Fruit fly (Drosophila melanogaster): ENCODE data around the gene CG44090.

Gene CG44090

DNA sequence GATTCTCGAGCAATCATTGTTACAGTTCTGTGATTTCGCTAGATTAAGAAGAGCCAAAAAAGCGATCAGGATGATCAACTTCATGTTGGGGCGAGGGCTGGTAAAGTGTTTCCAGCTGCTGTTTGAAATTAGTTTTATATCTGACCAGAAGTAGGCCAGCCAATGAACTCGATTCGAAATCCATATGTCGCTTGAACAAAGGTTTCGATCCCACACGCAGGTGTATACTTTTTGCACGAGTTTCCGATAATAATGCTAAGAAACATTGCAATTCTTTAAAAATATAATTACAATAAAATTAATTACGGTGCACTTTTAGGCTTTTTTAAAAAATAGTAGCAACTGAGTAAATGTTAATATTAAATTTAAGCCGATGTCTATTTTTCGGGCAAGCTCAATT, 30.6 kb downstream of the CG44090 start, which contains the start of gene CG34280:
Gene CG34280 (minus strand): TSS at position 101 of the 400 bp plus-strand sequence.
- TF ChIP-seq Dll (optimal IDR thresholded peaks at IDR 0.05) (no peak), EcR (GFP tag; optimal IDR thresholded peaks at IDR 0.05) (no peak), CG8478 (optimal IDR thresholded peaks at IDR 0.05) (no peak), usp (GFP tag; optimal IDR thresholded peaks at IDR 0.05) (no peak), pan (optimal IDR thresholded peaks at IDR 0.05) (no peak), psq (optimal IDR thresholded peaks at IDR 0.05) (no peak)

DNA sequence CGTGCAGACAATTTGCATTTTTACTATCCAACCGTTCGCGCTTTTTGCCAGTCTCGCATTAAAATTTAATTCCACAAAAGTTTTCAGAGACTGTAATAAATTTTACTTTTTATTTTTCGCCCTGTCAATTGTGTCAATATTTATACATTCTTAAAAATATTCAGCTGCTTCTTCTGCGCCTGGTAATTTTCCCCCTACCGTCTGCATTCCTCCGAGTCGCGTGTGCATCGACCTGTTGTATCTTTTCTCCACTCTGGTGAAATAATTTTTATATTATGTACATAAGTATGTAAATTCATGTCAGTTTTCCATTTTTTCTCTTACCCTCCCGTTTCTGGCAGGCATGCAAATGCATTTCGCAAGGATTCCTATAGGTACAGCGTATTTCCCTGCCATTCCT, 31.0 kb downstream of the CG44090 start, which contains the start of gene CG34279:
Gene CG34279 (minus strand): TSS at position 101 of the 400 bp plus-strand sequence.
- no peak for TF ChIP-seq EcR (GFP tag; optimal IDR thresholded peaks at IDR 0.05)
- TF ChIP-seq psq (optimal IDR thresholded peaks at IDR 0.05), result no peak
- TF ChIP-seq pan (optimal IDR thresholded peaks at IDR 0.05), result no peak
- TF ChIP-seq CG8478 (optimal IDR thresholded peaks at IDR 0.05), result no peak
- TF ChIP-seq Dll (optimal IDR thresholded peaks at IDR 0.05), result no peak
- TF ChIP-seq usp (GFP tag; optimal IDR thresholded peaks at IDR 0.05), result no peak

DNA sequence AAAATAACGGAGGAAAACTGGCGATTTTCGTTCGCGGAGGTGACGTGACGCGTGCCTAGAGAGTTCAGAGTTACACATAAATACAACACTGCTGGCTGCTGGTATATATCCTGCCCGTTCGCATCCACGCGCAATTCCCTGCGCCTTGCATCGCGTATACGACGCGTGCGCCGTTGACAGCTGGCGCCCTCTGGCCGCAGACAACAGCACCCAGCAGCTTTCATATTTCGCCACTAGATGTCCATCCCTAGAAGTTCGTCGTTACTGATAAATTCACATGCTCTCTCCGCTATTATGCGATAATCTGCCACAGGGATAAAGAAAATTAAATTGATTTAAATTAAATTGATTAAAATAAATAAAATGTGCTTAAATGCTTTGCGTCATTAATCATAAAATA, 31.8 kb downstream of the CG44090 start, which contains the start of gene Sur-8:
Gene Sur-8 (minus strand): TSS at position 82 of the 400 bp plus-strand sequence.
- no peak for TF ChIP-seq CG8478 (optimal IDR thresholded peaks at IDR 0.05)
- no peak for TF ChIP-seq usp (GFP tag; optimal IDR thresholded peaks at IDR 0.05)
- no peak for TF ChIP-seq EcR (GFP tag; optimal IDR thresholded peaks at IDR 0.05)
- TF ChIP-seq pan (optimal IDR thresholded peaks at IDR 0.05), result no peak
- TF ChIP-seq Dll (optimal IDR thresholded peaks at IDR 0.05), result no peak
- TF ChIP-seq psq (optimal IDR thresholded peaks at IDR 0.05), result no peak

DNA sequence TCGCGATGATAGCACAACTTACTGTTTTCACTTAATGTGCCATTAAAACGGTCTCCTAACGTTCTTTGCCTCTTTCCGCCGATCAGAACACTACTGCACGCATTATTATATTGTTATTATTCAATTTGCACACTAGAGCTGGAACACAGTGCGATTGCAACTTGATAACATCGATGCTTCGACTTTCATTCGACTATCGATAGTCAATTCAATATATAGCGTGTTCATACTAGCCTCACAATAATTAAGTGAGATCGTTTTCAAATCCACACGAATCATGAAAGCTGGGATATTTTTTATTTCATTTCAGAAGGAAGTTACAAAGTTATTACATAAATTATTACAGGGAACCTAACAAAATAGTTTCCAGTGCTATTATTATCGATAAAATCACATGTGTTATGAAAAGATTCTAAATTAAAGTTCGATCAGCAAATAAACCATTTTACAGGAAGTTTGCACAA, 32.9 kb downstream of the CG44090 start:
- no peak for TF ChIP-seq CG8478 (optimal IDR thresholded peaks at IDR 0.05)
- TF ChIP-seq EcR (GFP tag; optimal IDR thresholded peaks at IDR 0.05), result no peak
- TF ChIP-seq psq (optimal IDR thresholded peaks at IDR 0.05), result no peak
- no peak for TF ChIP-seq usp (GFP tag; optimal IDR thresholded peaks at IDR 0.05)
- TF ChIP-seq pan (optimal IDR thresholded peaks at IDR 0.05), result no peak
- no peak for TF ChIP-seq Dll (optimal IDR thresholded peaks at IDR 0.05)

DNA sequence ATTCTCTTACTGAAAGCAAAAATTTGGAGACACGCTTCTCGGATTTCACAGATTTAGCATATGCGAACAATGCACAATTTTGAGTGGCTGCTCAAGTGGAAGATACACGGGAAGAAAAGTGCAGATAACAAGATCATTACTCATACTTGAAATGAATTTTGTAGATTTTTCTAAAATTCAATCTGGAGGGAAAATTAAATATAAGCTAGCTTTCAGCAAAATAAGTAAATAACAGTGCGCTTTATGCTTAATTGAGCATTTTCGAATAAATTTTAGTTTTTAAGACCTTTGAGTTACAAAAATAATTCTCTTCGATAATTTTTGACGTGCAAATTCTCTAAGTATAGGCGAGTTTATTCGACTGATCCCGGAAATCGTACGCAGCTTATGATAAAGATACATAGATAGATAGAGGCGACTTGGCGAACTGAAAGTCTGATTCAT, 33.5 kb downstream of the CG44090 start:
- TF ChIP-seq pan (optimal IDR thresholded peaks at IDR 0.05) (no peak), usp (GFP tag; optimal IDR thresholded peaks at IDR 0.05) (no peak), CG8478 (optimal IDR thresholded peaks at IDR 0.05) (no peak), EcR (GFP tag; optimal IDR thresholded peaks at IDR 0.05) (no peak), Dll (optimal IDR thresholded peaks at IDR 0.05) (no peak), psq (optimal IDR thresholded peaks at IDR 0.05) (no peak)

DNA sequence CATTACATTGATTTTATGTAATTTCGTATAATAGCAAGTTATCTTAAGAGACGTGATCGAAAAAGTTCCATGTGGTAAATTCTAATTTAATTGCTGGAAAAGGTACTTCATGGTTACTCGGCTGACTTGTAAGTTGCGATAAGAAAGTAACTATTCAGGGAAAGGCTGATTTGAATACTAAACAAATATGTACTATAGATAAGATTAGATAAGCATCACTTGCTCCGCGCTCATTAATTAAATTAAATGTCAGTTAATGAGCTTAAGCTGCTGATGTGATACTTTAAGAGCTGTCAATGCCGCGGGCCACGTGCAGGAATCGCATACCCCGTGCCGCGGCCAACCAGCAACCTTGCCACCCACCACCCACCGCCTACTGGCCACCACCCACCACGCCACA, 34.1 kb downstream of the CG44090 start:
- TF ChIP-seq pan (optimal IDR thresholded peaks at IDR 0.05), result no peak
- no peak for TF ChIP-seq usp (GFP tag; optimal IDR thresholded peaks at IDR 0.05)
- no peak for TF ChIP-seq CG8478 (optimal IDR thresholded peaks at IDR 0.05)
- TF ChIP-seq EcR (GFP tag; optimal IDR thresholded peaks at IDR 0.05), result no peak
- TF ChIP-seq psq (optimal IDR thresholded peaks at IDR 0.05), result no peak
- no peak for TF ChIP-seq Dll (optimal IDR thresholded peaks at IDR 0.05)

DNA sequence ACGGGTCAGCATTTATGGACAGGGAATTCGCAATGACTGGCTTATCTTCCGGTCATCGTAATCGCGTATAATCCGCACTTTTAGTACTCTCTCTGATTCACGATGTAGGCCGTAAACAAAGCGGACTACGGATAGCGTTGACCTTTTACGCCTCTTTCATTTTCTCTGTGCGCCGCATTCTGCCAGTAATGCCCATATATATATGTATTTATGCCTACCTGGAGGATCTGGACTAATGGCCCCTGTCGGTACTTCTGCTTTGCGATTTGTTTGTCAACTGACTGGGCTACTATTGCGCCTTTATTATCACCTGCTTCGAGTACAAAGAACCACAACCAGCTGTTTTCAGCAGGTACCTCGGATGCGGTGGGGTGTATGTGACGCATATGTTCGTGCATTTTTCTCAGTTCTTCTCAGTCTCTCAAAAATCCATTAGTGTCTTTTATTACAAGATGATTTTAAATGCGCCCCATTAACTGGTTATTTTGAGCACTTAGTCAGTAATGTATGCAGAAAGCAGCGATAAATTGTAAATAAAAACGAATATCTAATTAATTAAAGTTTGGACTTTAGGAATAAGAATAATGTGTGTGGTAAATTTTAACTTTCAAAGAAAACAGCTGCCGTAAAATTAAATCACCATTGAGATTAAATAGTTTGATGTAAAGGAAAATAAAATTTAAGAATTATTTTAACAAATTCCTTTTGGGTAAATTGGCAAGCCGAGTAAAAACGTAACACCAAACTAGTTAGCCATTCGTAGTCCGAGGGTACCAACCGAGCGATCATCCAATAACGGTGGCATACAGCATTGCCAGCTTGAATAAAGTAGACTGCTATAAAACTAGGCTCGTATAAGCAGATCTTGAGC, 39.7 kb downstream of the CG44090 start, which contains the start of gene CREG:
Gene CREG (minus strand): TSS at position 323 of the 871 bp plus-strand sequence.
- TF ChIP-seq pan (optimal IDR thresholded peaks at IDR 0.05), result peak; percentile 93
- no peak for TF ChIP-seq EcR (GFP tag; optimal IDR thresholded peaks at IDR 0.05)
- no peak for TF ChIP-seq CG8478 (optimal IDR thresholded peaks at IDR 0.05)

DNA sequence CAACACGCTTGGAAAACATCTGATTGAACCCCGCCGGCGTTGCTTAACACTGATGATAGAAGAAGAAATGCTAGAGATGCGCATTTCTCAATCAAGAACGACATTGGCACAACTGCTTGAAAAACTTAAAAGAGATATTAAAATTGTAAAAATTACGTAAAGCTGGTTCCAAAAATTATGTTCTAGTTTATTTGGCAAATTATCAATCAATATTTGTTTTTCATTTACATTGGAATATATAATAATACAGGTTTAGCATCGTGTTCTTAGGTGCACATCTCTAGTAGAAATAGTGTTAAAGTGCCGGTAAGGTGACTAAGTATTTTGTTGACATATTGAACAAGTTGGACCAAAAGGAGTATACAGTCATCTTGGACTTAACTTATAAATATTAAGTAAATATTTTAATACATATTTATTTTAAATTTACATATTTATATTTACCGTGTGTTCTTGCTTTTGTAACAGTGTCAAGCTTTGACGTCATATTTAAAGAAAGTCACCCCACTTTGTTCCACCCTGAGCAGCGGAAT, 42.9 kb downstream of the CG44090 start, which contains the start of the genes Brf and sds22:
Gene Brf (minus strand): TSS at position 25 of the 533 bp plus-strand sequence.
Gene sds22 (plus strand): TSS at position 282 of the 533 bp plus-strand sequence.
- TF ChIP-seq Dll (optimal IDR thresholded peaks at IDR 0.05) (no peak), usp (GFP tag; optimal IDR thresholded peaks at IDR 0.05) (no peak), EcR (GFP tag; optimal IDR thresholded peaks at IDR 0.05) (no peak), pan (optimal IDR thresholded peaks at IDR 0.05) (no peak), psq (optimal IDR thresholded peaks at IDR 0.05) (no peak), CG8478 (optimal IDR thresholded peaks at IDR 0.05) (no peak)

DNA sequence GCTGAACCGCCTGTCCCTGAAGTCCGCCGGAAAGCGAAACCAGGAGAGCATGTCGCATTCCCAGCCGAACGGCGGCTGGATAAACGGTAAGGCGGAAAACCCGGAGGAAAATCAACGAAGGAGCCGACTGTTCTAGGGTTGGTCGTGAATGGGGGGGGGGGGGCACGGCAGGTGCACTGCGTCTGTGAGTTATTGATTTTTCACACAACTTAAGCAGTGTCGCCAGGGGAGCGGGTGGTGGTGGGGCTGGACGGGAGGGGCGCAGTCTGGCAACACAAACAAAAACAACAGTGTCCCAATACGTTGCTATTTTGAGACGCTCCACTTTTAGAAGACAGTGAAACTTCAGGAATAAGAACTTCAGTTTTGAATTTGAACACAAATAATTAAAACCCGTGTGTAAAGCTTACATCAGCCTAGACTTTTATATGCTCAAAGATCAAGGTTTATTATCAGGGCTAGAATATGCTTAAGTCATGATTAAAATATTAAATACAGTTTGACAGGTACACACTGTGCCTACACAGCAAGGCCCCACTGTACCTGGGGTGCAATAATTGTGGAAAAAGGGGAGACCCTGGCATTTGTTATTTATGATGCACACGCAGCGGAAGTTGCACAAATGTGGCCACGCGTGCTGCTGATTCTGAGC, 47.9 kb downstream of the CG44090 start:
- no peak for TF ChIP-seq psq (optimal IDR thresholded peaks at IDR 0.05)
- TF ChIP-seq usp (GFP tag; optimal IDR thresholded peaks at IDR 0.05), result no peak
- no peak for TF ChIP-seq CG8478 (optimal IDR thresholded peaks at IDR 0.05)
- TF ChIP-seq Dll (optimal IDR thresholded peaks at IDR 0.05), result no peak
- no peak for TF ChIP-seq EcR (GFP tag; optimal IDR thresholded peaks at IDR 0.05)
- TF ChIP-seq pan (optimal IDR thresholded peaks at IDR 0.05), result no peak

DNA sequence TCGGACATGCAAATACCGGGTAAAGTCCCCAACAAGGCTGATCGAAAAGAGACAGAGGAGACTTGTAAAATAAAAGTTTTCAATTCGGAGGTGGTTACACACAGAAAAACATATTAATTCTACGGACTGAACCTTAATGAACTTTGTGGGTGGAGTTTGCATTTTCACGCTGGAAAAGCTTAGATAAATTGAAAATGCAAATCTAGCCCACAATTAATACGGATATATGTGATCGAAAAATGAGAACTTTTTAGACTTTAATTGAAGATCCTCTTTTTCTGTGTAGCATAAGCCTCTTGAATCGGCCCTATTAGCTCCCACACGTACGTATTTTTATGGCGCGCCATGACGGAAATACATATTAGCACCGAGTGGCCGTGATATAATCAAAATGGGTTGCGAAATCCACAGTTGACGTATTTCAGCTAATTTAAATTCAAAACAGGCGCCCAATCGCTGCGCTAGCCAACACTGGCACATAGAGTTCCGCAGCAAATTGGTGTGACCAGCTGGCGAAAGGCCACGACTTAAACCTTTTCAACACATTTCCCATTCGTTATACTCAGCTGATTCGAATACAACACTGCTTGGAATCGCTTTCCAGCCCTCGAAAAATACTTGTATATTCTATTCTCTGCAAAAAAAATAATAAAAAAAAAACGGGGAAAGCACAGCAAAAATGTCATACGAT, 48.8 kb downstream of the CG44090 start:
- TF ChIP-seq pan (optimal IDR thresholded peaks at IDR 0.05) (no peak), usp (GFP tag; optimal IDR thresholded peaks at IDR 0.05) (no peak), EcR (GFP tag; optimal IDR thresholded peaks at IDR 0.05) (no peak), Dll (optimal IDR thresholded peaks at IDR 0.05) (no peak), psq (optimal IDR thresholded peaks at IDR 0.05) (no peak), CG8478 (optimal IDR thresholded peaks at IDR 0.05) (no peak)

All from whole organism.